Worm (Caenorhabditis elegans): ENCODE data around the gene F22E5.11.
"Not testable (repeated sequence)": the region's sequence is repeated elsewhere in the genome, so short reads cannot be mapped to it uniquely, and the experiment has no call there.

- not testable (repeated sequence) for TF ChIP-seq pha-4, mls-2, lsy-2, nhr-28 (tag; optimal IDR thresholded peaks at IDR 0.05)
Measured at ce11 chrII:2673534-2673933, 29.1 kb upstream of the F22E5.11 start, which contains the start of the genes F22E5.20 and F22E5.1.
